Worm (Caenorhabditis elegans) whole organism, L4/young adult: Measurements from ENCODE around the gene fbxb-33.

Source experiments
- W03F9.2 ChIP-seq: fragments of 150-350 bp; optimal IDR thresholded peaks from 2 replicates; lab custom pipeline; 2014; ENCODE audit warnings: missing biosample characterization, missing genetic modification characterization
- dao-5 ChIP-seq: sonication (generic microtip); optimal IDR thresholded peaks from 2 replicates; lab custom pipeline; 2016; ENCODE audit warnings: missing genotype, missing genetic modification characterization, moderate library complexity, missing compliant biosample characterization
- him-1 ChIP-seq: sonication (generic microtip); optimal IDR thresholded peaks from 2 replicates; lab custom pipeline; 2016; ENCODE audit warnings: missing genotype, missing genetic modification reagents, missing genetic modification characterization, missing compliant biosample characterization

- no peak for TF ChIP-seq W03F9.2 (tag; lab: Kevin White, UChicago)
- TF ChIP-seq him-1 (tag; lab: Kevin White, UChicago) = no peak
- TF ChIP-seq dao-5 = no peak
These were observed 20.3 kb upstream of the fbxb-33 start, which contains the start of gene M151.3 for ce11 chrII:3626872-3627271.
